Worm (Caenorhabditis elegans): Measurements from ENCODE around the gene R13A1.10.

The R13A1.10 gene

ce11 chrIV:7188528-7189422, 38.2 kb downstream of the R13A1.10 start, which contains the start of gene srlf-7 (continued):
- peak in 1 of 2 experiments; percentile 48 for TF ChIP-seq lsy-2 (tag; optimal IDR thresholded peaks at IDR 0.05)
- TF ChIP-seq mdl-1 (tag; optimal IDR thresholded peaks at IDR 0.05) = peak; percentile 0 to 87

- no peak for TF ChIP-seq daf-12 (tag; optimal IDR thresholded peaks at IDR 0.05)
- TF ChIP-seq hif-1 (tag; optimal IDR thresholded peaks at IDR 0.05) = no peak
- TF ChIP-seq php-3 (GFP tag; IDR thresholded peaks at IDR 0.05) = no peak
- no peak for TF ChIP-seq zag-1 (tag; optimal IDR thresholded peaks at IDR 0.05)
- TF ChIP-seq lir-3 (tag; optimal IDR thresholded peaks at IDR 0.05) = no peak
- TF ChIP-seq ama-1 (optimal IDR thresholded peaks at IDR 0.05) = no peak
- TF ChIP-seq mep-1 (tag; optimal IDR thresholded peaks at IDR 0.05) = no peak
- TF ChIP-seq cey-2 (tag; optimal IDR thresholded peaks at IDR 0.05; ENCODE audit: borderline replicate concordance, insufficient read depth) = no peak
- no peak for TF ChIP-seq spr-1 (tag; optimal IDR thresholded peaks at IDR 0.05)
- no peak for TF ChIP-seq arid-1 (GFP tag; conservative IDR thresholded peaks at IDR 0.05)
- no peak for TF ChIP-seq hlh-30 (tag; optimal IDR thresholded peaks at IDR 0.05; ENCODE audit: insufficient read depth)
- no peak for TF ChIP-seq F44E2.7 (GFP tag; IDR thresholded peaks at IDR 0.05)
- TF ChIP-seq nhr-42 (GFP tag; IDR thresholded peaks at IDR 0.05) = no peak
- TF ChIP-seq dmd-9 (GFP tag; IDR thresholded peaks at IDR 0.05) = no peak
- TF ChIP-seq Y75B8A.6 (GFP tag; IDR thresholded peaks at IDR 0.05) = no peak
- no peak for TF ChIP-seq lin-38 (GFP tag; IDR thresholded peaks at IDR 0.05)
- TF ChIP-seq ceh-44 (GFP tag; IDR thresholded peaks at IDR 0.05) = no peak
- no peak for TF ChIP-seq zfp-3 (GFP tag; conservative IDR thresholded peaks at IDR 0.05)
- no peak for TF ChIP-seq nhr-11 (tag; optimal IDR thresholded peaks at IDR 0.05)
- TF ChIP-seq nhr-10 (tag; optimal IDR thresholded peaks at IDR 0.05) = no peak
Measured at ce11 chrIV:7188030-7188429, 38.9 kb downstream of the R13A1.10 start, which contains the start of gene C42D4.13. TSS of gene C42D4.13 (minus strand) at chrIV:7188130.

- no peak for TF ChIP-seq attf-4 (tag; optimal IDR thresholded peaks at IDR 0.05)
- TF ChIP-seq dve-1 (tag; optimal IDR thresholded peaks at IDR 0.05; ENCODE audit: insufficient read depth) = no peak
- TF ChIP-seq ces-1 (GFP tag; optimal IDR thresholded peaks at IDR 0.05) = no peak
Measured at ce11 chrIV:7186756-7187155, 40.2 kb downstream of the R13A1.10 start, which contains the start of gene str-249. TSS of gene str-249 (minus strand) at chrIV:7186856.

- TF ChIP-seq tra-1 (GFP tag; IDR thresholded peaks at IDR 0.05) (no peak), nhr-28 (tag; optimal IDR thresholded peaks at IDR 0.05) (no peak), hmg-1.1 (GFP tag; IDR thresholded peaks at IDR 0.05) (no peak), spr-1 (tag; optimal IDR thresholded peaks at IDR 0.05) (no peak), mdt-29 (GFP tag; IDR thresholded peaks at IDR 0.05) (no peak), Y48G9A.11 (GFP tag; IDR thresholded peaks at IDR 0.05) (no peak), pha-4 (GFP tag; IDR thresholded peaks at IDR 0.05) (no peak), pha-4 (tag; optimal IDR thresholded peaks at IDR 0.05) (no peak), unc-62 (GFP tag; optimal IDR thresholded peaks at IDR 0.05 in 1 of 2) (no peak), unc-62 (tag; optimal IDR thresholded peaks at IDR 0.05) (no peak), vab-7 (GFP tag; IDR thresholded peaks at IDR 0.05) (no peak)
Measured at ce11 chrIV:7184597-7184996, 42.4 kb downstream of the R13A1.10 start, which contains the start of gene clec-179. TSS of gene clec-179 (minus strand) at chrIV:7184697.
